Fruit fly (Drosophila melanogaster) whole organism, adult: ENCODE measurements around the gene Ak3.

Source experiments
- CG11617 ChIP-seq: fragments of 200-800 bp; sonication (Bioruptor generic); optimal IDR thresholded peaks from 2 replicates; lab custom pipeline; 2017; ENCODE audit warnings: mild to moderate bottlenecking, missing biosample characterization, missing genetic modification reagents, missing genetic modification characterization
- CG14711 ChIP-seq: fragments of 200-800 bp; sonication (Bioruptor generic); optimal IDR thresholded peaks from 2 replicates; lab custom pipeline; 2018; ENCODE audit warnings: missing biosample characterization, mild to moderate bottlenecking, missing genetic modification characterization, moderate library complexity
- CG1620 ChIP-seq: fragments of 200-800 bp; sonication (Bioruptor generic); optimal IDR thresholded peaks from 2 replicates; lab custom pipeline; 2016; ENCODE audit warnings: missing biosample characterization, missing genetic modification characterization
- CG33017 ChIP-seq: fragments of 200-800 bp; sonication (Bioruptor generic); optimal IDR thresholded peaks from 2 replicates; lab custom pipeline; 2018; ENCODE audit warnings: missing biosample characterization, mild to moderate bottlenecking, missing genetic modification characterization, moderate library complexity
- CG5204 ChIP-seq: fragments of 200-800 bp; sonication (Bioruptor generic); optimal IDR thresholded peaks from 2 replicates; lab custom pipeline; 2016; ENCODE audit warnings: missing biosample characterization, missing genetic modification characterization
- CG7101 ChIP-seq: fragments of 200-800 bp; sonication (Bioruptor generic); optimal IDR thresholded peaks from 2 replicates; lab custom pipeline; 2018; ENCODE audit warnings: missing biosample characterization, mild to moderate bottlenecking, missing genetic modification characterization, moderate library complexity
- Clk ChIP-seq: fragments of 200-800 bp; sonication (Bioruptor generic); optimal IDR thresholded peaks from 2 replicates; lab custom pipeline; 2017; ENCODE audit warnings: missing biosample characterization, missing genetic modification characterization
- Hr96 ChIP-seq: fragments of 200-800 bp; sonication (Bioruptor generic); optimal IDR thresholded peaks from 2 replicates; lab custom pipeline; 2016; ENCODE audit warnings: missing biosample characterization, missing genetic modification characterization
- Mnt ChIP-seq: fragments of 200-800 bp; sonication (Bioruptor generic); optimal IDR thresholded peaks from 2 replicates; lab custom pipeline; 2016; ENCODE audit warnings: missing biosample characterization, mild to moderate bottlenecking, missing genetic modification characterization
- bab1 ChIP-seq: fragments of 200-800 bp; sonication (Bioruptor generic); optimal IDR thresholded peaks from 3 replicates; lab custom pipeline; 2019; ENCODE audit warnings: missing biosample characterization, mild to moderate bottlenecking, missing genetic modification characterization, moderate library complexity
- cnc ChIP-seq, 2 experiments: fragments of >200 bp; optimal IDR thresholded peaks; 2 replicates each; lab custom pipeline; 2017
- kay ChIP-seq: fragments of 200-800 bp; sonication (Bioruptor generic); peaks from one replicate; lab custom pipeline; 2016; ENCODE audit warnings: missing biosample characterization, missing genetic modification characterization, borderline replicate concordance
- ovo ChIP-seq: fragments of 200-800 bp; sonication (Bioruptor generic); optimal IDR thresholded peaks from 2 replicates; lab custom pipeline; 2016; ENCODE audit warnings: missing biosample characterization, missing genetic modification characterization
- tj ChIP-seq: fragments of 200-800 bp; sonication (Bioruptor generic); optimal IDR thresholded peaks from 3 replicates; lab custom pipeline; 2017; ENCODE audit warnings: missing biosample characterization, mild to moderate bottlenecking, missing genetic modification characterization, moderate library complexity

dm6 chr3R:10872820-10873219 lies 16.6 kb downstream of the Ak3 start, which contains the start of gene CG4596:
- TF ChIP-seq Hr96 (GFP tag; lab: Kevin White, UChicago) (no peak), bab1 (no peak), tj (GFP tag; lab: Kevin White, UChicago) (no peak), ovo (GFP tag; lab: Kevin White, UChicago) (no peak), cnc (optimal IDR thresholded peaks at IDR 0.05; lab: Kevin White, UChicago) (no peak), CG14711 (tag; lab: Kevin White, UChicago) (no peak), kay (GFP tag; lab: Kevin White, UChicago) (no peak), CG5204 (no peak), CG7101 (no peak), Clk (GFP tag; lab: Kevin White, UChicago) (no peak), CG1620 (GFP tag; lab: Kevin White, UChicago) (no peak), CG11617 (no peak), Mnt (GFP tag; lab: Kevin White, UChicago) (no peak), CG33017 (no peak)
